Worm (Caenorhabditis elegans): ENCODE results near the gene glb-6.

The glb-6 gene

DNA sequence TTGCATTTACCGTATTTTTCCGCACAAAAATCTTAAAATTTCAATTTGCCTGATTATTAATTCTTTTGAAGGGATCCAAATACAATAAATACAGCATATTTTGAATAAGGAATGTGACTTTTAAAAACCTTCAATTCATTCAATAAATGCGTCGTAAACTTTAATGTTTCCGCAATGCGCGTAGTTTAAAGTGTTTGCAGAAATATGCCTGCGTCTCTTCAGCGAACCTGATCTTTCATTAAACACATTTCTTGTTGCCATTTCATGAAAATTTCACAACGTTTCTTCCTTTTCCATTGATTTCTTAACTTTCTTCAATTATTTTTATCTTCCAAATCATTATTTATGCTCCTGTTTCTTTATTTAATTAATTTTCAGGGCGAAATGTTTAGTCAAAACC, 22.0 kb upstream of the glb-6 start, which contains the start of gene vps-37 (continued):
- TF ChIP-seq odd-2 (tag; optimal IDR thresholded peaks at IDR 0.05), result no peak

DNA sequence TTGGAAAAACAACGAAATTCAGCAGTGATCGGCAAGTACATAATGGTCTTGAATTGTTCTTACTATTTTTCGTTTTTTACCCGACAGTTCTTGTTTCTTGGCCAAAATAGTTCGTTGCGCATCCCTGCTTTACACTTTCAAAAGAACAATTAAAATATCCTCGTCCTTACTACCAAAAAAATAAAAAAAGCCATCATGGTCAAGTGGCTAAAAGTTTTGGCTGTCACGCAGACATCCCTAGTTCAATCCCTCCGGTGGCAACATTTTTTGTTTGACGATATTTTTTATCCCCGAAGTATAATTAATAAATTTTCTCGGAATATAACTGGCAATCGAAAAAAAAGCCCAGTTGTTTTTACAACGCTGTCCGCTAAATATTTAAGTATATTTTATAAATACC, 21.6 kb upstream of the glb-6 start:
- TF ChIP-seq lin-11 (tag; optimal IDR thresholded peaks at IDR 0.05) (no peak), che-1 (tag; optimal IDR thresholded peaks at IDR 0.05) (no peak), ceh-22 (tag; optimal IDR thresholded peaks at IDR 0.05) (no peak), madf-2 (tag; optimal IDR thresholded peaks at IDR 0.05) (no peak), dve-1 (tag; optimal IDR thresholded peaks at IDR 0.05) (no peak), nhr-11 (tag; optimal IDR thresholded peaks at IDR 0.05) (no peak), T23F11.4 (GFP tag; optimal IDR thresholded peaks at IDR 0.05) (no peak), lim-6 (tag; optimal IDR thresholded peaks at IDR 0.05) (no peak), pat-9 (tag; optimal IDR thresholded peaks at IDR 0.05) (no peak), ama-1 (optimal IDR thresholded peaks at IDR 0.05) (no peak), F13H6.1 (tag; optimal IDR thresholded peaks at IDR 0.05) (no peak), pha-2 (tag; optimal IDR thresholded peaks at IDR 0.05) (no peak), pqm-1 (tag; optimal IDR thresholded peaks at IDR 0.05) (no peak)

DNA sequence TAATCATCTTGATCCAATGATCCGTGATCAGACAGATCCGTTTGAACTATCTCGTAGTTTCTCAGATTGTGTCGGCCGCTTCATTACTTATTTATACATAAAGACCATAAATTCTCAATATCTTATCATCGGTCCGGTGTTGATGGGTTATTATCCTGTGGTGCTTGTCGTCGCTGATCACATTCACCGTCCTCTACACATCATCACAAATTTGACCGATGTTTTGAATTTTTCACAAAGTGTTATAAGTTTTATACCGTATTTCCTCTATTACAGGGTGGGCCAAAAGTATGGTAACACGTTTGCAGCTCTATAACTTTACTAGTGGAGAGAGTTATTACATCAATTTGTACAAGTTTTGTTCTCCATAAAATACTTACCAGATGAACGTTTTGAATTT, 17.6 kb upstream of the glb-6 start:
- no peak for TF ChIP-seq ceh-48 (tag; optimal IDR thresholded peaks at IDR 0.05)
- no peak for TF ChIP-seq ceh-2 (tag; optimal IDR thresholded peaks at IDR 0.05)
- no peak for TF ChIP-seq nhr-11 (tag; optimal IDR thresholded peaks at IDR 0.05)
- TF ChIP-seq K09A11.1 (tag; optimal IDR thresholded peaks at IDR 0.05; ENCODE audit: insufficient read depth), result no peak
- no peak for TF ChIP-seq pros-1 (tag; optimal IDR thresholded peaks at IDR 0.05)
- TF ChIP-seq nfya-1 (tag; optimal IDR thresholded peaks at IDR 0.05), result no peak
- TF ChIP-seq fkh-6 (tag; optimal IDR thresholded peaks at IDR 0.05), result no peak
- no peak for TF ChIP-seq unc-3 (GFP tag; conservative IDR thresholded peaks at IDR 0.05)
- TF ChIP-seq unc-3 (tag; optimal IDR thresholded peaks at IDR 0.05), result no peak
- TF ChIP-seq tbx-2 (tag; optimal IDR thresholded peaks at IDR 0.05), result no peak
- no peak for TF ChIP-seq sox-4 (tag; optimal IDR thresholded peaks at IDR 0.05)
- TF ChIP-seq rnt-1 (tag; optimal IDR thresholded peaks at IDR 0.05), result no peak
- no peak for TF ChIP-seq C08G9.2 (tag; optimal IDR thresholded peaks at IDR 0.05)
- TF ChIP-seq ceh-6 (GFP tag; optimal IDR thresholded peaks at IDR 0.05), result no peak
- TF ChIP-seq npax-4 (tag; optimal IDR thresholded peaks at IDR 0.05), result no peak

DNA sequence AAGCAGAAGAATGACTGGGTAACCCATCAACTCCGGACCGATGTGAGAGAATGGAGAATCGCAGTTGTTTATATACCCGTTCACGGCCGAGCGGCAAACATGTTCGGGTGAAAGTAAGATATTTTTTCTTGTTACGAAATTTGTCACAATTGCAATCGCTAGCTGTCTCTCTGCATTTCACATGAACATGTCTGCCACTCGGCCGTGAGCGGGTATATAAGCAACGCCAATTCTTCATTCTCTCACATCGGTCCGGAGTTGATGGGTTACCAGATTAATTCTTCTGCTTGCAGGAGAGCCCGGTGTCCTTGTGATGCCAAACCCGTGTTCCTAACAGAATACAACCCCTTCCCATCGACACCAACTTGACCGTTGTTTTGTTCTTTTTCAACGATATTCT, 16.7 kb upstream of the glb-6 start:
- TF ChIP-seq sox-4 (tag; optimal IDR thresholded peaks at IDR 0.05) (no peak), fkh-10 (GFP tag; optimal IDR thresholded peaks at IDR 0.05) (no peak)

DNA sequence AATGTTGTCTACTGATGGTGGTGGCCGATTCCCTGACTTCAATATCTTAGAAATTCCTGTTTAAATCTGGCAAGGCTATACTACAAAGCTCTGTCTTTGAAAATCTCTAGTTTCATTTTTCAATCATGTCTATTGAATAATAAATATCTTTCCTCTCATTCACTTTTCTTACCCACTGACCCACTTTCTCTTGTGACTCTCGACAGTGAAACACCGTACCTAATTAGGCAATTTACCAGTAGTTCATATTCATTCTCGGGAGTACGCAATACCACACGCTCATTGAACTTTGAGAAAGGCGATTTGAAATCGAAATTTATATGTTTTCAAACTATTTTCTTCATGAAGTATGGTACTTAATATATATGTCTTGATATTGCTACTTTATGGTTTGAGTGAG, 14.5 kb upstream of the glb-6 start, which contains the start of gene CD4.11:
Gene CD4.11, plus strand, starts transcription at position 301 of the 400 bp plus-strand sequence.
- TF ChIP-seq ceh-45 (GFP tag; IDR thresholded peaks at IDR 0.05) (no peak), pha-4 (tag; optimal IDR thresholded peaks at IDR 0.05) (no peak), nhr-11 (tag; optimal IDR thresholded peaks at IDR 0.05) (no peak), hlh-13 (GFP tag; optimal IDR thresholded peaks at IDR 0.05) (no peak), eyg-1 (tag; optimal IDR thresholded peaks at IDR 0.05) (no peak), ama-1 (optimal IDR thresholded peaks at IDR 0.05) (no peak), pat-9 (tag; optimal IDR thresholded peaks at IDR 0.05) (no peak), ceh-31 (tag; optimal IDR thresholded peaks at IDR 0.05) (no peak), K02D7.2 (tag; optimal IDR thresholded peaks at IDR 0.05) (no peak), ceh-6 (GFP tag; optimal IDR thresholded peaks at IDR 0.05) (no peak), pros-1 (tag; optimal IDR thresholded peaks at IDR 0.05) (no peak), che-1 (tag; optimal IDR thresholded peaks at IDR 0.05) (no peak), ztf-16 (tag; optimal IDR thresholded peaks at IDR 0.05) (no peak), madf-2 (tag; optimal IDR thresholded peaks at IDR 0.05) (no peak), odd-2 (tag; optimal IDR thresholded peaks at IDR 0.05) (no peak), hlh-6 (tag; optimal IDR thresholded peaks at IDR 0.05) (no peak), ceh-48 (tag; optimal IDR thresholded peaks at IDR 0.05) (no peak)
